Fruit fly (Drosophila melanogaster) whole organism, embryonic: ENCODE data around the gene zen.
A peak's percentile ranks its signal among the peaks of the same experiment; 100 is the strongest.

Source experiments
- Asciz ChIP-seq: fragments of 200-800 bp; sonication (Bioruptor generic); optimal IDR thresholded peaks from 2 replicates; lab custom pipeline; 2017; ENCODE audit warnings: missing biosample characterization, mild to moderate bottlenecking, missing genetic modification characterization, missing genetic modification reagents
- Bteb2 ChIP-seq: fragments of 200-800 bp; sonication (Bioruptor generic); optimal IDR thresholded peaks from 2 replicates; lab custom pipeline; 2016; ENCODE audit warnings: missing biosample characterization, missing genetic modification characterization
- CG11696 ChIP-seq: fragments of 200-800 bp; sonication (Bioruptor generic); IDR thresholded peaks from 2 replicates; pipeline ENCODE4 v1.3.6; 2022; ENCODE audit warnings: missing biosample characterization, missing genetic modification characterization
- CG13424 ChIP-seq: fragments of 200-800 bp; sonication (Bioruptor generic); optimal IDR thresholded peaks from 2 replicates; lab custom pipeline; 2019; ENCODE audit warnings: missing biosample characterization, mild to moderate bottlenecking, missing genetic modification characterization, moderate library complexity
- CG14710 ChIP-seq: fragments of 200-800 bp; sonication (Bioruptor generic); optimal IDR thresholded peaks from 3 replicates; lab custom pipeline; 2019; ENCODE audit warnings: missing biosample characterization, mild to moderate bottlenecking, missing genetic modification characterization, moderate library complexity
- CG1602 ChIP-seq: fragments of 200-800 bp; sonication (Bioruptor generic); optimal IDR thresholded peaks from 3 replicates; lab custom pipeline; 2016; ENCODE audit warnings: missing biosample characterization, missing genetic modification characterization
- CG1647 ChIP-seq: fragments of 200-800 bp; sonication (Bioruptor generic); optimal IDR thresholded peaks from 3 replicates; lab custom pipeline; 2016; ENCODE audit warnings: missing biosample characterization, missing genetic modification characterization
- CG16815 ChIP-seq: fragments of 200-800 bp; sonication (Bioruptor generic); optimal IDR thresholded peaks from 3 replicates; lab custom pipeline; 2017; ENCODE audit warnings: missing biosample characterization, mild to moderate bottlenecking, missing genetic modification characterization
- CG17328 ChIP-seq: fragments of 200-800 bp; sonication (Bioruptor generic); IDR thresholded peaks from 2 replicates; pipeline ENCODE4 v1.3.6; 2022; ENCODE audit warnings: missing biosample characterization, missing genetic modification characterization
- CG17829 ChIP-seq: fragments of 200-800 bp; optimal IDR thresholded peaks from 2 replicates; lab custom pipeline; 2019; ENCODE audit warnings: missing biosample characterization, mild to moderate bottlenecking, missing genetic modification characterization, moderate library complexity
- CG1832 ChIP-seq: fragments of 200-800 bp; sonication (Bioruptor generic); optimal IDR thresholded peaks from 2 replicates; lab custom pipeline; 2017; ENCODE audit warnings: missing biosample characterization, mild to moderate bottlenecking, missing genetic modification characterization, inconsistent platforms
- CG30431 ChIP-seq: fragments of 200-800 bp; sonication (Bioruptor generic); optimal IDR thresholded peaks from 2 replicates; lab custom pipeline; 2017; ENCODE audit warnings: missing biosample characterization, missing genetic modification characterization
- CG32767 ChIP-seq: fragments of 200-800 bp; sonication (Bioruptor generic); IDR thresholded peaks from 2 replicates; pipeline ENCODE4 v1.3.6; 2022; ENCODE audit warnings: missing biosample characterization, missing genetic modification characterization
- CG32772 ChIP-seq: fragments of 200-800 bp; sonication (Bioruptor generic); IDR thresholded peaks from 2 replicates; pipeline ENCODE4 v1.3.6; 2022; ENCODE audit warnings: missing biosample characterization, missing genetic modification characterization
- CG34376 ChIP-seq: fragments of 200-800 bp; sonication (Bioruptor generic); optimal IDR thresholded peaks from 2 replicates; lab custom pipeline; 2018; ENCODE audit warnings: missing biosample characterization, mild to moderate bottlenecking, missing genetic modification characterization
- CG6813 ChIP-seq: fragments of 200-800 bp; sonication (Bioruptor generic); optimal IDR thresholded peaks from 2 replicates; lab custom pipeline; 2017; ENCODE audit warnings: missing biosample characterization, missing genetic modification characterization, mild to moderate bottlenecking, moderate library complexity, missing genetic modification reagents
- CG9797 ChIP-seq: fragments of 200-800 bp; sonication (Bioruptor generic); optimal IDR thresholded peaks from 3 replicates; lab custom pipeline; 2018; ENCODE audit warnings: missing biosample characterization, mild to moderate bottlenecking, missing genetic modification characterization
- Dref ChIP-seq: fragments of 200-800 bp; sonication (Bioruptor generic); IDR thresholded peaks from 2 replicates; pipeline ENCODE4 v1.3.6; 2022; ENCODE audit warnings: missing biosample characterization, missing genetic modification characterization
- Ets65A ChIP-seq: fragments of 200-800 bp; sonication (Bioruptor generic); peaks from one replicate; lab custom pipeline; 2016; ENCODE audit warnings: missing biosample characterization, missing genetic modification characterization
- Ets97D ChIP-seq: fragments of 200-800 bp; sonication (Bioruptor generic); optimal IDR thresholded peaks from 3 replicates; lab custom pipeline; 2016; ENCODE audit warnings: missing biosample characterization, missing genetic modification characterization
- GATAe ChIP-seq: fragments of 200-800 bp; sonication (Bioruptor generic); conservative IDR thresholded peaks from 2 replicates; pipeline ENCODE4 v1.3.6; 2022; ENCODE audit warnings: missing biosample characterization, missing genetic modification characterization
- H2.0 ChIP-seq: fragments of 200-800 bp; sonication (Bioruptor generic); IDR thresholded peaks from 2 replicates; pipeline ENCODE4 v1.3.6; 2022; ENCODE audit warnings: missing biosample characterization, missing genetic modification characterization
- HmgZ ChIP-seq: fragments of 200-800 bp; sonication (Bioruptor generic); optimal IDR thresholded peaks from 2 replicates; lab custom pipeline; 2018; ENCODE audit warnings: missing biosample characterization, mild to moderate bottlenecking, missing genetic modification characterization
- Hmr ChIP-seq: fragments of 200-800 bp; sonication (Bioruptor generic); optimal IDR thresholded peaks from 3 replicates; lab custom pipeline; 2017; ENCODE audit warnings: mild to moderate bottlenecking, missing biosample characterization, missing genetic modification reagents, missing genetic modification characterization
- Med ChIP-seq: fragments of 200-800 bp; sonication (Bioruptor generic); peaks from one replicate; lab custom pipeline; 2016; ENCODE audit warnings: missing biosample characterization, missing genetic modification characterization, mild to moderate bottlenecking, inconsistent platforms, moderate library complexity
- Neu2 ChIP-seq: fragments of 200-800 bp; sonication (Bioruptor generic); optimal IDR thresholded peaks from 3 replicates; lab custom pipeline; 2016; ENCODE audit warnings: missing biosample characterization, missing genetic modification characterization, borderline replicate concordance
- Nf-YB ChIP-seq: fragments of 200-800 bp; sonication (Bioruptor generic); optimal IDR thresholded peaks from 3 replicates; lab custom pipeline; 2019; ENCODE audit warnings: missing biosample characterization, mild to moderate bottlenecking, missing genetic modification characterization, moderate library complexity
- Nf-YC ChIP-seq: fragments of 200-800 bp; optimal IDR thresholded peaks from 3 replicates; lab custom pipeline; 2019; ENCODE audit warnings: missing biosample characterization, mild to moderate bottlenecking, missing genetic modification characterization, moderate library complexity
- ase ChIP-seq: fragments of 200-800 bp; sonication (Bioruptor generic); IDR thresholded peaks from 3 replicates; pipeline ENCODE4 v1.3.6; 2022; ENCODE audit warnings: missing biosample characterization, missing genetic modification characterization
- ato ChIP-seq: fragments of 200-800 bp; sonication (Bioruptor generic); IDR thresholded peaks from 2 replicates; pipeline ENCODE4 v1.3.6; 2022; ENCODE audit warnings: missing biosample characterization, missing genetic modification characterization; ENCODE audit not compliant: partially characterized antibody
- cad ChIP-seq: fragments of >200 bp; optimal IDR thresholded peaks from 2 replicates; lab custom pipeline; 2017; ENCODE audit warnings: missing biosample characterization, missing genetic modification characterization
- crol ChIP-seq: fragments of 200-800 bp; sonication (Bioruptor generic); IDR thresholded peaks from 2 replicates; pipeline ENCODE4 v1.3.6; 2022; ENCODE audit warnings: missing biosample characterization, missing genetic modification characterization
- danr ChIP-seq: fragments of 200-800 bp; sonication (Bioruptor generic); IDR thresholded peaks from 2 replicates; pipeline ENCODE4 v1.3.6; 2022; ENCODE audit warnings: missing biosample characterization, missing genetic modification characterization
- dysf ChIP-seq: fragments of 200-800 bp; sonication (Bioruptor generic); IDR thresholded peaks from 3 replicates; pipeline ENCODE4 v1.3.6; 2022; ENCODE audit warnings: missing biosample characterization, missing genetic modification characterization
- eve ChIP-seq, 2 experiments: fragments of >200 bp; optimal IDR thresholded peaks; 2 replicates each; lab custom pipeline; 2017; ENCODE audit warnings: missing biosample characterization in 2 of 2, missing genetic modification characterization in 2 of 2
- ftz-f1 ChIP-seq: fragments of 200-800 bp; sonication (Bioruptor generic); optimal IDR thresholded peaks from 2 replicates; lab custom pipeline; 2016; ENCODE audit warnings: missing biosample characterization, missing genetic modification characterization
- gce ChIP-seq: fragments of 200-800 bp; sonication (Bioruptor generic); IDR thresholded peaks from 3 replicates; pipeline ENCODE4 v1.3.6; 2022; ENCODE audit warnings: missing biosample characterization, missing genetic modification characterization
- gem ChIP-seq: fragments of 200-800 bp; sonication (Bioruptor generic); optimal IDR thresholded peaks from 2 replicates; lab custom pipeline; 2019; ENCODE audit warnings: missing biosample characterization, mild to moderate bottlenecking, missing genetic modification characterization, moderate library complexity
- gro ChIP-seq: fragments of 200-800 bp; sonication (Bioruptor generic); optimal IDR thresholded peaks from 2 replicates; lab custom pipeline; 2016; ENCODE audit warnings: missing biosample characterization, missing genetic modification characterization
- h ChIP-seq: fragments of >200 bp; optimal IDR thresholded peaks from 2 replicates; lab custom pipeline; 2017
- hkb ChIP-seq, 2 experiments: fragments of 200-800 bp in 1 of 2; fragments of >200 bp in 1 of 2; sonication (Bioruptor generic) in 1 of 2; IDR thresholded peaks in 1 of 2; optimal IDR thresholded peaks in 1 of 2; 2 replicates each; pipeline versions ENCODE4 v1.3.6 to Lab custom; 2017 to 2022; ENCODE audit warnings: missing biosample characterization in 1 of 2, missing genetic modification characterization in 1 of 2
- lmd ChIP-seq: fragments of 200-800 bp; sonication (Bioruptor generic); IDR thresholded peaks from 2 replicates; pipeline ENCODE4 v1.3.6; 2022; ENCODE audit warnings: missing biosample characterization, missing genetic modification characterization
- mirr ChIP-seq: fragments of 200-800 bp; sonication (Bioruptor generic); optimal IDR thresholded peaks from 3 replicates; lab custom pipeline; 2018; ENCODE audit warnings: missing biosample characterization, mild to moderate bottlenecking, missing genetic modification characterization
- nau ChIP-seq: fragments of 200-800 bp; sonication (Bioruptor generic); optimal IDR thresholded peaks from 3 replicates; lab custom pipeline; 2017; ENCODE audit warnings: missing biosample characterization, mild to moderate bottlenecking, missing genetic modification characterization, missing genetic modification reagents
- pb ChIP-seq: fragments of 200-800 bp; sonication (Bioruptor generic); optimal IDR thresholded peaks from 3 replicates; lab custom pipeline; 2016; ENCODE audit warnings: missing biosample characterization, missing genetic modification characterization
- sens ChIP-seq: fragments of 200-800 bp; sonication (Bioruptor generic); peaks from one replicate; lab custom pipeline; 2016; ENCODE audit warnings: missing biosample characterization, missing genetic modification characterization
- seq ChIP-seq: fragments of 200-800 bp; sonication (Bioruptor generic); IDR thresholded peaks from 2 replicates; pipeline ENCODE4 v1.3.6; 2022; ENCODE audit warnings: missing biosample characterization, missing genetic modification characterization
- sisA ChIP-seq: fragments of 200-800 bp; sonication (Bioruptor generic); IDR thresholded peaks from 2 replicates; pipeline ENCODE4 v1.3.6; 2022; ENCODE audit warnings: missing biosample characterization, missing genetic modification characterization
- sob ChIP-seq: fragments of 200-800 bp; sonication (Bioruptor generic); IDR thresholded peaks from 2 replicates; pipeline ENCODE4 v1.3.6; 2022; ENCODE audit warnings: missing biosample characterization, missing genetic modification characterization
- vvl ChIP-seq: fragments of 200-800 bp; sonication (Bioruptor generic); IDR thresholded peaks from 2 replicates; pipeline ENCODE4 v1.3.6; 2022; ENCODE audit warnings: missing biosample characterization, missing genetic modification characterization

Gene zen

DNA sequence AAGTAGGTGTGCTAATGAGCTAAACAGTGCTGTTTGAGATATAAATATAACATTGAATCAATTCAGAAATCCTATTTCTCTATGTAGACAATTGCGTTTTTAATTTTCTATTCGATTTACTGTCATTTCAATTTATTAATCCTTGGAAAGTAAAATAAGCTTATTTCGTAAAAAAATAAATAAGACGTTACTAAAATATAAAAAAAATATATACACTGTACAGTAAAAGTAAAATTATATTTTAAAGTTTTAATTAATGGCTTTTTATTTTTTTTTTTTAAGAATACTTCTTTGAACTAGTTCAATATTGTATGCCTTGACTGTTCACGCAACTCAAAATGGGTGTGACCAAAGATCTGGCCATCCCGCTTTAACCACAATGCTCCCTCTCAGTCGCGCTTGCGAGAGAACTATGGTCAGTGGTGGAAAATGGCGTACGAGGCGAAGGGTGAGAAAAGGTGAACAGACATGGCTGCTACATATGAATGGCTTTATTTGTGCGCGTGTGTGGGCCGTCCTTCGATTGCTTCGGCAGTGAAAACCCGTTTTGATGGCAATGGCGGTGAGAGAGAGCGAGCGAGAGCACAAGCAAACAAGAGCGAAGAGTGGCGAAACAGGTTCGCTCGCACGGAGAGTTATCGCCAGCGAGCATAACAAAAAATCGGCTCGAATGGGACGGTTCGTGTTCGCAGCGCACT lies 37.3 kb upstream of the zen start, which contains the start of gene Dfd (continued):
- peak; percentile 53 for TF ChIP-seq ato (GFP tag; lab: Robert Waterston, UW)
- TF ChIP-seq sisA (GFP tag; lab: Robert Waterston, UW): peak; percentile 31; the same call in 1 of the 2 replicates
- TF ChIP-seq CG30431 (GFP tag; lab: Kevin White, UChicago): no peak
- TF ChIP-seq Ets97D (GFP tag; lab: Kevin White, UChicago): no peak
- peak; percentile 80 for TF ChIP-seq gem (tag; lab: Kevin White, UChicago)
- peak; percentile 60; the same call in 2 of the 3 replicates for TF ChIP-seq dysf
- TF ChIP-seq CG17829 (tag; lab: Kevin White, UChicago): peak; percentile 52
- TF ChIP-seq Neu2 (GFP tag; lab: Kevin White, UChicago): no peak
- TF ChIP-seq CG32767 (GFP tag; lab: Robert Waterston, UW): 0 out of 2 replicates have a peak, but pooled peaks have one; percentile 32
- peak; percentile 24 for TF ChIP-seq CG6813 (GFP tag; lab: Kevin White, UChicago)
- TF ChIP-seq sens (GFP tag; lab: Kevin White, UChicago): peak; percentile 72
- TF ChIP-seq CG1602 (GFP tag; lab: Kevin White, UChicago): peak; percentile 50
- no peak for TF ChIP-seq Dref (GFP tag; lab: Robert Waterston, UW)
- peak; percentile 45; the same call in 1 of the 2 replicates for TF ChIP-seq lmd (GFP tag; lab: Robert Waterston, UW)
- TF ChIP-seq Hmr (GFP tag; lab: Kevin White, UChicago): no peak
- TF ChIP-seq gro: no peak
- TF ChIP-seq pb: peak; percentile 6
- peak; percentile 97 for TF ChIP-seq Nf-YB (GFP tag; lab: Kevin White, UChicago)
- no peak for TF ChIP-seq danr (GFP tag; lab: Robert Waterston, UW)
- TF ChIP-seq Ets65A (GFP tag; lab: Kevin White, UChicago): peak; percentile 6
- peak; percentile 10 for TF ChIP-seq Asciz (GFP tag; lab: Kevin White, UChicago)
- no peak for TF ChIP-seq mirr (GFP tag; lab: Kevin White, UChicago)
- TF ChIP-seq Med (GFP tag; lab: Kevin White, UChicago): no peak
- TF ChIP-seq cad (GFP tag; lab: Kevin White, UChicago): peak; percentile 37
- no peak; the same call in 1 of the 2 replicates for TF ChIP-seq vvl (GFP tag; lab: Robert Waterston, UW)
- TF ChIP-seq Bteb2: no peak
- peak; percentile 97 for TF ChIP-seq seq
- no peak for TF ChIP-seq CG34376 (GFP tag; lab: Kevin White, UChicago)
- no peak for TF ChIP-seq gce (GFP tag; lab: Robert Waterston, UW)
- no peak for TF ChIP-seq GATAe (GFP tag; lab: Robert Waterston, UW)
- TF ChIP-seq crol (GFP tag; lab: Robert Waterston, UW): peak; percentile 90
- TF ChIP-seq ftz-f1 (GFP tag; lab: Kevin White, UChicago): peak; percentile 92
- TF ChIP-seq ase (GFP tag; lab: Robert Waterston, UW): peak; percentile 28; the same call in 1 of the 3 replicates
- 0 out of 2 replicates have a peak, but pooled peaks have one; percentile 28 for TF ChIP-seq CG32772 (GFP tag; lab: Robert Waterston, UW)
- TF ChIP-seq CG9797 (GFP tag; lab: Kevin White, UChicago): no peak
- TF ChIP-seq Nf-YC (tag; lab: Kevin White, UChicago): peak; percentile 99
- peak; percentile 65; the same call in 1 of the 2 replicates for TF ChIP-seq CG17328
- TF ChIP-seq CG13424 (tag; lab: Kevin White, UChicago): peak; percentile 60
- peak; percentile 97 for TF ChIP-seq CG1832
- TF ChIP-seq CG11696 (GFP tag; lab: Robert Waterston, UW): 0 out of 2 replicates have a peak, but pooled peaks have one; percentile 59
- no peak for TF ChIP-seq CG14710 (tag; lab: Kevin White, UChicago)
- no peak for TF ChIP-seq nau
- TF ChIP-seq CG1647: no peak
- TF ChIP-seq sob (GFP tag; lab: Robert Waterston, UW): no peak; the same call in 1 of the 2 replicates
- TF ChIP-seq H2.0 (GFP tag; lab: Robert Waterston, UW): peak; percentile 30
- peak; percentile 32 for TF ChIP-seq HmgZ (tag; lab: Kevin White, UChicago)
- peak; percentile 24 for TF ChIP-seq CG16815
- peak in 1 of 2 experiments; percentile 58 for TF ChIP-seq eve (GFP tag; optimal IDR thresholded peaks at IDR 0.05; lab: Kevin White, UChicago)
- TF ChIP-seq h: no peak
- TF ChIP-seq hkb (optimal IDR thresholded peaks at IDR 0.05; lab: Kevin White, UChicago): no peak
- TF ChIP-seq hkb (GFP tag; IDR thresholded peaks at IDR 0.05; lab: Robert Waterston, UW): peak; percentile 48
